Fruit fly (Drosophila melanogaster) whole organism, adult: Measurements from ENCODE around the gene CG31636.
A peak's percentile ranks its signal among the peaks of the same experiment; 100 is the strongest.

ENCODE experiments used
- CG11617 ChIP-seq: fragments of 200-800 bp; sonication (Bioruptor generic); optimal IDR thresholded peaks from 2 replicates; lab custom pipeline; 2017; ENCODE audit warnings: mild to moderate bottlenecking, missing biosample characterization, missing genetic modification reagents, missing genetic modification characterization
- CG12768 ChIP-seq: fragments of 200-800 bp; sonication (Bioruptor generic); optimal IDR thresholded peaks from 2 replicates; lab custom pipeline; 2017; ENCODE audit warnings: missing biosample characterization, missing genetic modification characterization, mild to moderate bottlenecking, moderate library complexity, missing genetic modification reagents
- CG14711 ChIP-seq: fragments of 200-800 bp; sonication (Bioruptor generic); optimal IDR thresholded peaks from 2 replicates; lab custom pipeline; 2018; ENCODE audit warnings: missing biosample characterization, mild to moderate bottlenecking, missing genetic modification characterization, moderate library complexity
- CG1620 ChIP-seq: fragments of 200-800 bp; sonication (Bioruptor generic); optimal IDR thresholded peaks from 2 replicates; lab custom pipeline; 2016; ENCODE audit warnings: missing biosample characterization, missing genetic modification characterization
- CG33017 ChIP-seq: fragments of 200-800 bp; sonication (Bioruptor generic); optimal IDR thresholded peaks from 2 replicates; lab custom pipeline; 2018; ENCODE audit warnings: missing biosample characterization, mild to moderate bottlenecking, missing genetic modification characterization, moderate library complexity
- CG5204 ChIP-seq: fragments of 200-800 bp; sonication (Bioruptor generic); optimal IDR thresholded peaks from 2 replicates; lab custom pipeline; 2016; ENCODE audit warnings: missing biosample characterization, missing genetic modification characterization
- CG7045 ChIP-seq: fragments of 200-800 bp; sonication (Bioruptor generic); optimal IDR thresholded peaks from 2 replicates; lab custom pipeline; 2017; ENCODE audit warnings: missing biosample characterization, mild to moderate bottlenecking, missing genetic modification characterization
- CG7101 ChIP-seq: fragments of 200-800 bp; sonication (Bioruptor generic); optimal IDR thresholded peaks from 2 replicates; lab custom pipeline; 2018; ENCODE audit warnings: missing biosample characterization, mild to moderate bottlenecking, missing genetic modification characterization, moderate library complexity
- Clk ChIP-seq: fragments of 200-800 bp; sonication (Bioruptor generic); optimal IDR thresholded peaks from 2 replicates; lab custom pipeline; 2017; ENCODE audit warnings: missing biosample characterization, missing genetic modification characterization
- Crg-1 ChIP-seq: fragments of 200-800 bp; sonication (Bioruptor generic); optimal IDR thresholded peaks from 2 replicates; lab custom pipeline; 2016; ENCODE audit warnings: missing biosample characterization, missing genetic modification characterization
- Hr96 ChIP-seq: fragments of 200-800 bp; sonication (Bioruptor generic); optimal IDR thresholded peaks from 2 replicates; lab custom pipeline; 2016; ENCODE audit warnings: missing biosample characterization, missing genetic modification characterization
- Mnt ChIP-seq: fragments of 200-800 bp; sonication (Bioruptor generic); optimal IDR thresholded peaks from 2 replicates; lab custom pipeline; 2016; ENCODE audit warnings: missing biosample characterization, mild to moderate bottlenecking, missing genetic modification characterization
- bab1 ChIP-seq: fragments of 200-800 bp; sonication (Bioruptor generic); optimal IDR thresholded peaks from 3 replicates; lab custom pipeline; 2019; ENCODE audit warnings: missing biosample characterization, mild to moderate bottlenecking, missing genetic modification characterization, moderate library complexity
- cic ChIP-seq: fragments of 200-800 bp; sonication (Bioruptor generic); optimal IDR thresholded peaks from 2 replicates; lab custom pipeline; 2017; ENCODE audit warnings: missing biosample characterization, mild to moderate bottlenecking, missing genetic modification characterization, moderate library complexity
- cnc ChIP-seq, 2 experiments: fragments of >200 bp; optimal IDR thresholded peaks; 2 replicates each; lab custom pipeline; 2017
- kay ChIP-seq: fragments of 200-800 bp; sonication (Bioruptor generic); peaks from one replicate; lab custom pipeline; 2016; ENCODE audit warnings: missing biosample characterization, missing genetic modification characterization, borderline replicate concordance
- ovo ChIP-seq: fragments of 200-800 bp; sonication (Bioruptor generic); optimal IDR thresholded peaks from 2 replicates; lab custom pipeline; 2016; ENCODE audit warnings: missing biosample characterization, missing genetic modification characterization
- pad ChIP-seq: fragments of 200-800 bp; sonication (Bioruptor generic); optimal IDR thresholded peaks from 3 replicates; lab custom pipeline; 2017; ENCODE audit warnings: missing biosample characterization, missing genetic modification characterization, mild to moderate bottlenecking, moderate library complexity, missing genetic modification reagents
- tj ChIP-seq: fragments of 200-800 bp; sonication (Bioruptor generic); optimal IDR thresholded peaks from 3 replicates; lab custom pipeline; 2017; ENCODE audit warnings: missing biosample characterization, mild to moderate bottlenecking, missing genetic modification characterization, moderate library complexity
- toe ChIP-seq: fragments of 200-800 bp; sonication (Bioruptor generic); optimal IDR thresholded peaks from 2 replicates; lab custom pipeline; 2016; ENCODE audit warnings: missing biosample characterization, missing genetic modification characterization

CG31636 gene

dm6 chr2L:6682909-6683308, 25.0 kb upstream of the CG31636 start:
- peak; percentile 81 for TF ChIP-seq kay (GFP tag; lab: Kevin White, UChicago)
- peak; percentile 73 for TF ChIP-seq tj (GFP tag; lab: Kevin White, UChicago)
- peak in 1 of 2 experiments; percentile 38 for TF ChIP-seq cnc (optimal IDR thresholded peaks at IDR 0.05; lab: Kevin White, UChicago)
- TF ChIP-seq bab1 (GFP tag; lab: Kevin White, UChicago): no peak

- TF ChIP-seq CG33017 (tag; lab: Kevin White, UChicago): no peak
- TF ChIP-seq ovo (GFP tag; lab: Kevin White, UChicago): no peak
- peak; percentile 1 for TF ChIP-seq bab1 (GFP tag; lab: Kevin White, UChicago)
These were observed 19.5 kb upstream of the CG31636 start, which contains the start of gene Nse1 for dm6 chr2L:6677453-6677852. TSS of gene Nse1 (minus strand) at chr2L:6677625.

dm6 chr2L:6676535-6676934, 18.6 kb upstream of the CG31636 start, which contains the start of gene cort:
TSS of gene cort (minus strand) at chr2L:6676635.
- TF ChIP-seq CG14711 (tag; lab: Kevin White, UChicago) (no peak), ovo (GFP tag; lab: Kevin White, UChicago) (peak; percentile 9)

dm6 chr2L:6673211-6674012, 15.5 kb upstream of the CG31636 start, which contains the start of gene Spn27A:
TSS of gene Spn27A (minus strand) at chr2L:6673347.
- TF ChIP-seq cic (GFP tag; lab: Kevin White, UChicago) (peak; percentile 62), ovo (GFP tag; lab: Kevin White, UChicago) (peak; percentile 41), CG7101 (peak; percentile 64), CG7045 (peak; percentile 79), CG5204 (GFP tag; lab: Kevin White, UChicago) (no peak), toe (GFP tag; lab: Kevin White, UChicago) (no peak), CG1620 (peak; percentile 66), CG33017 (tag; lab: Kevin White, UChicago) (peak; percentile 11), Mnt (GFP tag; lab: Kevin White, UChicago) (peak; percentile 64), Hr96 (GFP tag; lab: Kevin White, UChicago) (no peak), tj (GFP tag; lab: Kevin White, UChicago) (peak; percentile 68), kay (GFP tag; lab: Kevin White, UChicago) (no peak), Clk (GFP tag; lab: Kevin White, UChicago) (peak; percentile 68), CG11617 (GFP tag; lab: Kevin White, UChicago) (peak; percentile 72), CG12768 (GFP tag; lab: Kevin White, UChicago) (peak; percentile 70), Crg-1 (peak; percentile 64), CG14711 (tag; lab: Kevin White, UChicago) (peak; percentile 61), pad (GFP tag; lab: Kevin White, UChicago) (peak; percentile 97), bab1 (GFP tag; lab: Kevin White, UChicago) (peak; percentile 39), cnc (optimal IDR thresholded peaks at IDR 0.05; lab: Kevin White, UChicago) (peak; percentile 29 to 75)

dm6 chr2L:6671409-6671808, 13.5 kb upstream of the CG31636 start:
- TF ChIP-seq CG7045: no peak
- TF ChIP-seq bab1 (GFP tag; lab: Kevin White, UChicago): no peak
- TF ChIP-seq CG1620: no peak
- TF ChIP-seq Hr96 (GFP tag; lab: Kevin White, UChicago): no peak
- no peak for TF ChIP-seq Mnt (GFP tag; lab: Kevin White, UChicago)
- no peak for TF ChIP-seq CG14711 (tag; lab: Kevin White, UChicago)
- no peak for TF ChIP-seq Clk (GFP tag; lab: Kevin White, UChicago)
- no peak for TF ChIP-seq cic (GFP tag; lab: Kevin White, UChicago)
- TF ChIP-seq ovo (GFP tag; lab: Kevin White, UChicago): no peak
- TF ChIP-seq CG12768 (GFP tag; lab: Kevin White, UChicago): no peak

dm6 chr2L:6667719-6668325, 9.9 kb upstream of the CG31636 start, which contains the start of gene Galt:
TSS of gene Galt (minus strand) at chr2L:6668033.
- peak; percentile 16 for TF ChIP-seq Crg-1
- peak; percentile 84 for TF ChIP-seq tj (GFP tag; lab: Kevin White, UChicago)
- no peak for TF ChIP-seq cnc (optimal IDR thresholded peaks at IDR 0.05; lab: Kevin White, UChicago)
- peak; percentile 41 for TF ChIP-seq ovo (GFP tag; lab: Kevin White, UChicago)
- peak; percentile 57 for TF ChIP-seq CG12768 (GFP tag; lab: Kevin White, UChicago)
- peak; percentile 25 for TF ChIP-seq Hr96 (GFP tag; lab: Kevin White, UChicago)
- no peak for TF ChIP-seq toe (GFP tag; lab: Kevin White, UChicago)
- TF ChIP-seq CG11617 (GFP tag; lab: Kevin White, UChicago): peak; percentile 64
- peak; percentile 59 for TF ChIP-seq Mnt (GFP tag; lab: Kevin White, UChicago)
- TF ChIP-seq Clk (GFP tag; lab: Kevin White, UChicago): no peak
- TF ChIP-seq CG7101: peak; percentile 63
- peak; percentile 23 for TF ChIP-seq CG14711 (tag; lab: Kevin White, UChicago)
- TF ChIP-seq CG5204 (GFP tag; lab: Kevin White, UChicago): no peak
- peak; percentile 72 for TF ChIP-seq cic (GFP tag; lab: Kevin White, UChicago)
- TF ChIP-seq CG33017 (tag; lab: Kevin White, UChicago): peak; percentile 53
- peak; percentile 6 for TF ChIP-seq bab1 (GFP tag; lab: Kevin White, UChicago)
- TF ChIP-seq kay (GFP tag; lab: Kevin White, UChicago): no peak
- peak; percentile 6 for TF ChIP-seq CG7045
